Fruit fly (Drosophila melanogaster) whole organism, pupa: ENCODE results near the gene Bcat.

ENCODE experiments used
- CG15710 ChIP-seq: fragments of 200-800 bp; sonication (Bioruptor generic); optimal IDR thresholded peaks from 2 replicates; lab custom pipeline; 2018; ENCODE audit warnings: missing biosample characterization, mild to moderate bottlenecking, missing genetic modification characterization, moderate library complexity
- EcR ChIP-seq: fragments of 200-800 bp; sonication (Bioruptor generic); optimal IDR thresholded peaks from 3 replicates; lab custom pipeline; 2019; ENCODE audit warnings: missing biosample characterization, missing genetic modification characterization, mild to moderate bottlenecking, moderate library complexity, missing genetic modification reagents
- Pif1B ChIP-seq: fragments of 200-800 bp; sonication (Bioruptor generic); optimal IDR thresholded peaks from 3 replicates; lab custom pipeline; 2016; ENCODE audit warnings: missing biosample characterization, missing genetic modification characterization
- rn ChIP-seq: fragments of 200-800 bp; sonication (Bioruptor generic); IDR thresholded peaks from 2 replicates; pipeline ENCODE4 v1.3.6; 2022; ENCODE audit warnings: missing biosample characterization, missing genetic modification characterization

- TF ChIP-seq EcR (GFP tag; lab: Kevin White, UChicago): no peak
- no peak for TF ChIP-seq Pif1B (GFP tag; lab: Kevin White, UChicago)
- no peak for TF ChIP-seq rn (GFP tag; lab: Robert Waterston, UW)
- TF ChIP-seq CG15710 (tag; lab: Kevin White, UChicago): no peak
Observed at dm6 chrX:13370826-13371703, 25.6 kb upstream of the Bcat start.
